Worm (Caenorhabditis elegans) whole organism, late embryonic: ENCODE results near the gene F59B1.6.

ENCODE experiments used
- Y22D7AL.16 ChIP-seq: sonication (generic microtip); optimal IDR thresholded peaks from 2 replicates; lab custom pipeline; 2016; ENCODE audit warnings: missing genetic modification characterization, missing compliant biosample characterization
- ceh-24 ChIP-seq: sonication (generic microtip); optimal IDR thresholded peaks from 2 replicates; lab custom pipeline; 2016; ENCODE audit warnings: mild to moderate bottlenecking, missing genetic modification characterization, missing compliant biosample characterization
- ceh-9 ChIP-seq: sonication (generic microtip); optimal IDR thresholded peaks from 2 replicates; lab custom pipeline; 2016; ENCODE audit warnings: mild to moderate bottlenecking, missing genetic modification characterization, inconsistent platforms, missing compliant biosample characterization
- nfya-1 ChIP-seq: sonication (generic microtip); optimal IDR thresholded peaks from 2 replicates; lab custom pipeline; 2017; ENCODE audit warnings: missing genetic modification characterization, mild to moderate bottlenecking, missing compliant biosample characterization, antibody characterized with exemption, moderate library complexity
- nhr-232 ChIP-seq: sonication (generic microtip); optimal IDR thresholded peaks from 2 replicates; lab custom pipeline; 2016; ENCODE audit warnings: missing genetic modification characterization, missing compliant biosample characterization
- npax-4 ChIP-seq: sonication (generic microtip); optimal IDR thresholded peaks from 2 replicates; lab custom pipeline; 2016; ENCODE audit warnings: missing genetic modification characterization, missing compliant biosample characterization
- pha-2 ChIP-seq: sonication (generic microtip); optimal IDR thresholded peaks from 2 replicates; lab custom pipeline; 2017; ENCODE audit warnings: mild to moderate bottlenecking, missing genetic modification characterization, missing compliant biosample characterization
- pha-4 ChIP-seq: fragments of 150-350 bp; optimal IDR thresholded peaks from 2 replicates; lab custom pipeline; 2018; ENCODE audit warnings: missing biosample characterization, missing genetic modification reagents, missing genetic modification characterization
- pros-1 ChIP-seq: fragments of 150-350 bp; optimal IDR thresholded peaks from 2 replicates; lab custom pipeline; 2014; ENCODE audit warnings: missing biosample characterization, missing genetic modification reagents, missing genetic modification characterization
- sox-4 ChIP-seq: sonication (generic microtip); optimal IDR thresholded peaks from 2 replicates; lab custom pipeline; 2017; ENCODE audit warnings: mild to moderate bottlenecking, missing genetic modification characterization, inconsistent platforms, missing compliant biosample characterization
- tbx-2 ChIP-seq: sonication (generic microtip); optimal IDR thresholded peaks from 2 replicates; lab custom pipeline; 2016; ENCODE audit warnings: missing genetic modification characterization, missing compliant biosample characterization

DNA sequence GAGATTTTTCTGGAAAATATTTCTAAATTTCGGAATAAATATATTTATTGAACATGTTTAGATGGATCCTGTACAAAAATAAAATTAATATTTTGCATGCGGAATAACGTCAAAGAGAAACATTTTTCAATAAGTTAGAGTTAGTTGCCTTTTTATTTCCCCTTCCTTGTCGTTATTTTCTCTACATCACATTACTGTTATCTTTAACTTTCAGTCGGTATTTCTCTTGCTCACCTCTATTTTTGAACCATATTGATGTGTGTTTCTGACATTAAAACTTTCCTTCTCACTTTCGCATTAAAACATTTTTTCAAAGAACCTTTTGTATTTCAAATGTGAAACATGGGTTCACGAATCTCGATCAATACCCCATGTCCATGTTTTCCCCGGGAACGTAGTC lies 39.0 kb upstream of the F59B1.6 start, which contains the start of gene Y39H10B.3:
- TF ChIP-seq pha-4 = no peak
- no peak for TF ChIP-seq ceh-24 (tag; lab: Kevin White, UChicago)
- TF ChIP-seq pros-1 (tag; lab: Kevin White, UChicago) = no peak
- no peak for TF ChIP-seq sox-4
- TF ChIP-seq npax-4 (tag; lab: Kevin White, UChicago) = no peak
- no peak for TF ChIP-seq tbx-2 (tag; lab: Kevin White, UChicago)
- no peak for TF ChIP-seq nhr-232 (tag; lab: Kevin White, UChicago)
- TF ChIP-seq pha-2 (tag; lab: Kevin White, UChicago) = no peak
- no peak for TF ChIP-seq Y22D7AL.16 (tag; lab: Kevin White, UChicago)
- TF ChIP-seq nfya-1 (tag; lab: Kevin White, UChicago) = no peak
- TF ChIP-seq ceh-9 (tag; lab: Kevin White, UChicago) = no peak
